Fruit fly (Drosophila melanogaster) whole organism, pupa: ENCODE data around the gene Naa20A.

Source experiments
- CG10348 ChIP-seq: fragments of 200-800 bp; sonication (Bioruptor generic); IDR thresholded peaks from 2 replicates; pipeline ENCODE4 v1.3.6; 2022; ENCODE audit warnings: missing biosample characterization, missing genetic modification characterization
- CG12605 ChIP-seq: fragments of 200-800 bp; sonication (Bioruptor generic); IDR thresholded peaks from 2 replicates; pipeline ENCODE4 v1.3.6; 2022; ENCODE audit warnings: missing biosample characterization, missing genetic modification characterization
- CG13204 ChIP-seq: fragments of 200-800 bp; sonication (Bioruptor generic); optimal IDR thresholded peaks from 2 replicates; lab custom pipeline; 2018; ENCODE audit warnings: missing biosample characterization, mild to moderate bottlenecking, missing genetic modification characterization, moderate library complexity
- CG14655 ChIP-seq: fragments of 200-800 bp; sonication (Bioruptor generic); optimal IDR thresholded peaks from 3 replicates; lab custom pipeline; 2017; ENCODE audit warnings: mild to moderate bottlenecking, missing biosample characterization, missing genetic modification reagents, missing genetic modification characterization
- CG4496 ChIP-seq: fragments of 200-800 bp; sonication (Bioruptor generic); IDR thresholded peaks from 3 replicates; pipeline ENCODE4 v1.3.6; 2022; ENCODE audit warnings: missing biosample characterization, missing genetic modification characterization
- CG8301 ChIP-seq: fragments of 200-800 bp; sonication (Bioruptor generic); optimal IDR thresholded peaks from 2 replicates; lab custom pipeline; 2018; ENCODE audit warnings: missing biosample characterization, mild to moderate bottlenecking, missing genetic modification characterization
- D1 ChIP-seq: fragments of 200-800 bp; sonication (Bioruptor generic); optimal IDR thresholded peaks from 2 replicates; lab custom pipeline; 2018; ENCODE audit warnings: missing biosample characterization, mild to moderate bottlenecking, missing genetic modification characterization, moderate library complexity
- Ets98B ChIP-seq: fragments of 200-800 bp; sonication (Bioruptor generic); IDR thresholded peaks from 2 replicates; pipeline ENCODE4 v1.3.6; 2022; ENCODE audit warnings: missing biosample characterization, missing genetic modification characterization
- Pif1A ChIP-seq: fragments of 200-800 bp; sonication (Bioruptor generic); optimal IDR thresholded peaks from 3 replicates; lab custom pipeline; 2016; ENCODE audit warnings: missing biosample characterization, missing genetic modification characterization
- Pif1B ChIP-seq: fragments of 200-800 bp; sonication (Bioruptor generic); optimal IDR thresholded peaks from 3 replicates; lab custom pipeline; 2016; ENCODE audit warnings: missing biosample characterization, missing genetic modification characterization
- Snoo ChIP-seq: fragments of 200-800 bp; sonication (Bioruptor generic); optimal IDR thresholded peaks from 3 replicates; lab custom pipeline; 2017; ENCODE audit warnings: missing biosample characterization, mild to moderate bottlenecking, missing genetic modification characterization, inconsistent platforms
- gl ChIP-seq: fragments of 200-800 bp; sonication (Bioruptor generic); optimal IDR thresholded peaks from 2 replicates; lab custom pipeline; 2018; ENCODE audit warnings: missing biosample characterization, mild to moderate bottlenecking, missing genetic modification characterization
- rn ChIP-seq: fragments of 200-800 bp; sonication (Bioruptor generic); IDR thresholded peaks from 2 replicates; pipeline ENCODE4 v1.3.6; 2022; ENCODE audit warnings: missing biosample characterization, missing genetic modification characterization

dm6 chrX:19611226-19611625 is 11.6 kb downstream of the Naa20A start, which contains the start of the genes Shawn and Tyler:
- no peak for TF ChIP-seq CG10348 (GFP tag; lab: Robert Waterston, UW)
- TF ChIP-seq Snoo (tag; lab: Kevin White, UChicago): no peak
- TF ChIP-seq CG12605 (GFP tag; lab: Robert Waterston, UW): no peak
- TF ChIP-seq CG4496 (GFP tag; lab: Robert Waterston, UW): no peak
- TF ChIP-seq Ets98B (GFP tag; lab: Robert Waterston, UW): no peak
- no peak for TF ChIP-seq D1
- TF ChIP-seq CG13204 (GFP tag; lab: Kevin White, UChicago): no peak
- TF ChIP-seq Pif1A (GFP tag; lab: Kevin White, UChicago): no peak
- no peak for TF ChIP-seq CG14655 (GFP tag; lab: Kevin White, UChicago)
- no peak for TF ChIP-seq gl (tag; lab: Kevin White, UChicago)
- TF ChIP-seq rn: no peak
- no peak for TF ChIP-seq CG8301 (tag; lab: Kevin White, UChicago)
- TF ChIP-seq Pif1B (GFP tag; lab: Kevin White, UChicago): no peak
